Fruit fly (Drosophila melanogaster) whole organism, wandering third instar larva: Measurements from ENCODE around the gene CG13077.

ENCODE experiments used
- Dfd ChIP-seq: fragments of >200 bp; optimal IDR thresholded peaks from 2 replicates; lab custom pipeline; 2017; ENCODE audit warnings: missing biosample characterization, missing genetic modification characterization
- Hr78 ChIP-seq: fragments of >200 bp; optimal IDR thresholded peaks from 2 replicates; lab custom pipeline; 2017; ENCODE audit warnings: missing biosample characterization, missing genetic modification characterization
- lola ChIP-seq: fragments of >200 bp; optimal IDR thresholded peaks from 2 replicates; lab custom pipeline; 2017; ENCODE audit warnings: missing biosample characterization, missing genetic modification characterization
- pan ChIP-seq: fragments of >200 bp; optimal IDR thresholded peaks from 2 replicates; lab custom pipeline; 2017
- usp ChIP-seq: fragments of >200 bp; optimal IDR thresholded peaks from 2 replicates; lab custom pipeline; 2017; ENCODE audit warnings: missing biosample characterization, missing genetic modification characterization
- woc ChIP-seq: sonication (Bioruptor generic); optimal IDR thresholded peaks from 2 replicates; lab custom pipeline; 2016; ENCODE audit warnings: missing biosample characterization, mild to moderate bottlenecking, missing genetic modification characterization

DNA sequence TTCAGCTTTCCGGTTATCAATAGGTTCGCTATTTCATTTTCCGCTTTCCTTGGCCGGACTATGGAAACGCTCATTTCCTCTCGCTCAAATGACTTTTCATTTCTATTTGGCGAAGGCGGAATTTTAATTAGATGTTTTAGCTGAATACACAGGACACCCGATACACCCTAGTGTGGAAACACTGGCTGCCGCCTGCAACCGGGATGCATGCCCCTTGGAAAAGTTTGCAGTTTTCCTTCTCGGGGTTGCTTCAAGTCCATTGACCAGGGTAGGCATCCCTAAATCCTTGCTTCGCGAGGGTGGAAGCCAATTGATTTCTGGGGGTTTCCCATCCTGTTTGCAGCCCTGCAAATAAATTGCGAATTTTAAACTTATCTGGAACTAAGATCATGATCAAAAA is 23.3 kb downstream of the CG13077 start:
- no peak for TF ChIP-seq woc (GFP tag; lab: Kevin White, UChicago)
- no peak for TF ChIP-seq lola
- no peak for TF ChIP-seq usp (GFP tag; lab: Kevin White, UChicago)
- no peak for TF ChIP-seq Hr78 (GFP tag; lab: Kevin White, UChicago)
- TF ChIP-seq Dfd = no peak
- no peak for TF ChIP-seq pan (lab: Kevin White, UChicago)
